Worm (Caenorhabditis elegans): ENCODE data around the gene K02E11.4.
"Not testable (repeated sequence)": the region's sequence is repeated elsewhere in the genome, so short reads cannot be mapped to it uniquely, and the experiment has no call there.

K02E11.4 gene

DNA sequence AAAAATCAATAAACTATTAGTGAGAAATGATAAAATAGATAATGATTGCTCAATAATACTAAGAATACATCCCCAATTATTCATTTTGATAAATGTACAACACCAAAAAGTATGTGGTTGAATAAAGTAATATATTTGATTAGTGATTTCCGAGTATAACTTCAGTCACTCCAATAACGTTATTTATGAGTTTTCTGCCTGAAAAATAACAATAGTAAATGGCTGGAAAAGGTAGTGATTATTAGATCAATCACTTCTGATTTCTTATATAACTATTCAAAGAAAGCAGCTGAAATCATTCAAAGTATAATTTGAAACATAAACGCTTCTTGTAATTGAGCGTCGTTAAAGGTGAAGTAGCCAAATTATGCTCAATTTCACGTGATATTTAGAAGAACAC lies 37.2 kb downstream of the K02E11.4 start, which contains the start of gene str-230:
TSS of gene str-230 (minus strand) at position 101 of the 400 bp plus-strand sequence.
- TF ChIP-seq eyg-1 (tag; optimal IDR thresholded peaks at IDR 0.05) (no peak), elt-4 (tag; optimal IDR thresholded peaks at IDR 0.05) (no peak), ceh-22 (tag; optimal IDR thresholded peaks at IDR 0.05) (no peak), K02D7.2 (tag; optimal IDR thresholded peaks at IDR 0.05) (no peak), dmd-4 (tag; optimal IDR thresholded peaks at IDR 0.05; ENCODE audit: borderline replicate concordance) (no peak), che-1 (tag; optimal IDR thresholded peaks at IDR 0.05) (no peak), pha-4 (tag; optimal IDR thresholded peaks at IDR 0.05) (no peak), ceh-31 (tag; optimal IDR thresholded peaks at IDR 0.05) (no peak), C38D4.7 (GFP tag; optimal IDR thresholded peaks at IDR 0.05) (no peak)

- TF ChIP-seq ceh-31, pqm-1, F13H6.1 (tag; optimal IDR thresholded peaks at IDR 0.05): not testable (repeated sequence)
Measured at ce11 chrV:14205214-14205613, 42.7 kb downstream of the K02E11.4 start, which contains the start of gene T16A9.3. T16A9.3 (plus strand) TSS chrV:14205514.

- TF ChIP-seq hlh-8 (tag; optimal IDR thresholded peaks at IDR 0.05): no peak
- no peak for TF ChIP-seq F13H6.1 (tag; optimal IDR thresholded peaks at IDR 0.05)
- peak; percentile 81 for TF ChIP-seq ceh-18 (tag; optimal IDR thresholded peaks at IDR 0.05)
- no peak for TF ChIP-seq Y22D7AL.16 (tag; optimal IDR thresholded peaks at IDR 0.05)
- no peak for TF ChIP-seq ceh-45 (GFP tag; IDR thresholded peaks at IDR 0.05)
- TF ChIP-seq unc-42 (tag; optimal IDR thresholded peaks at IDR 0.05): peak; percentile 28
- TF ChIP-seq ref-2 (tag; optimal IDR thresholded peaks at IDR 0.05): no peak
- no peak for TF ChIP-seq elt-2 (tag; optimal IDR thresholded peaks at IDR 0.05)
- TF ChIP-seq npax-4 (tag; optimal IDR thresholded peaks at IDR 0.05): no peak
- no peak for TF ChIP-seq zip-5 (tag; optimal IDR thresholded peaks at IDR 0.05)
- peak; percentile 75 for TF ChIP-seq unc-55 (GFP tag; optimal IDR thresholded peaks at IDR 0.05)
- no peak for TF ChIP-seq syd-9 (tag; optimal IDR thresholded peaks at IDR 0.05)
- peak; percentile 78 for TF ChIP-seq dve-1 (tag; optimal IDR thresholded peaks at IDR 0.05)
- TF ChIP-seq che-1 (tag; optimal IDR thresholded peaks at IDR 0.05): no peak
- no peak for TF ChIP-seq odd-2 (tag; optimal IDR thresholded peaks at IDR 0.05)
- no peak for TF ChIP-seq unc-86 (tag; optimal IDR thresholded peaks at IDR 0.05)
- no peak for TF ChIP-seq ztf-16 (tag; optimal IDR thresholded peaks at IDR 0.05)
- TF ChIP-seq ets-4 (tag; optimal IDR thresholded peaks at IDR 0.05): peak; percentile 8
- peak; percentile 45 for TF ChIP-seq tbx-2 (tag; optimal IDR thresholded peaks at IDR 0.05)
- TF ChIP-seq pat-9 (tag; optimal IDR thresholded peaks at IDR 0.05): no peak
- no peak for TF ChIP-seq ceh-30 (tag; optimal IDR thresholded peaks at IDR 0.05)
- no peak for TF ChIP-seq ceh-6 (GFP tag; optimal IDR thresholded peaks at IDR 0.05)
- TF ChIP-seq nfya-1 (tag; optimal IDR thresholded peaks at IDR 0.05): peak; percentile 50
Measured at ce11 chrV:14200086-14200485, 47.8 kb downstream of the K02E11.4 start.

DNA sequence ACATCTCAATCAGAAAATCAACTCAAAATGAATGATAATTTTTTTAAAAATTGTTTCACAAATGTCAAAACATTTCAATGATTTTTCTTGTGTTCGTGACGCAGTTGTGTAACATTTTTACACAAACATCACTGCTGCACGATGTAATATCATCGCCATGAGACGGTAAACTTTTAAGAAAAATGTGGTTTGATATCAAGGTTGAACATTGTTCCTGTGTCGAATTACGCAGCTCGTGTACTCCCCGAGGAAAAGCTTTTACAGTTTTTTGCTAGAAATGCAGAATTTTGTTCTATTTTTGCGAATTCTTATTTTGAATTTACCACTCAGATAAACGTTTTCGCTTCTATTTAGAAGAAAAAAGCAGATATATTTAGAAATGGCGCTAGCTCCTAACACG lies 50.3 kb downstream of the K02E11.4 start:
- TF ChIP-seq sox-4 (tag; optimal IDR thresholded peaks at IDR 0.05) (no peak), unc-55 (GFP tag; optimal IDR thresholded peaks at IDR 0.05) (no peak), sdc-2 (tag; optimal IDR thresholded peaks at IDR 0.05) (no peak), ceh-18 (tag; optimal IDR thresholded peaks at IDR 0.05) (no peak)
